Worm (Caenorhabditis elegans) whole organism, L4/young adult: ENCODE measurements around the gene gpcp-2.

Source experiments
- W03F9.2 ChIP-seq: fragments of 150-350 bp; optimal IDR thresholded peaks from 2 replicates; lab custom pipeline; 2014; ENCODE audit warnings: missing biosample characterization, missing genetic modification characterization
- dao-5 ChIP-seq: sonication (generic microtip); optimal IDR thresholded peaks from 2 replicates; lab custom pipeline; 2016; ENCODE audit warnings: missing genotype, missing genetic modification characterization, moderate library complexity, missing compliant biosample characterization
- him-1 ChIP-seq: sonication (generic microtip); optimal IDR thresholded peaks from 2 replicates; lab custom pipeline; 2016; ENCODE audit warnings: missing genotype, missing genetic modification reagents, missing genetic modification characterization, missing compliant biosample characterization

The gpcp-2 gene

ce11 chrII:8020580-8021044, 52.6 kb downstream of the gpcp-2 start:
- TF ChIP-seq him-1 (no peak), dao-5 (tag; lab: Kevin White, UChicago) (no peak), W03F9.2 (tag; lab: Kevin White, UChicago) (no peak)
